Fruit fly (Drosophila melanogaster) whole organism, wandering third instar larva: ENCODE data around the gene brat.

Source experiments
- Abd-B ChIP-seq: fragments of >200 bp; optimal IDR thresholded peaks from 2 replicates; lab custom pipeline; 2017; ENCODE audit warnings: missing biosample characterization, missing genetic modification characterization
- CG32264 ChIP-seq: fragments of 200-800 bp; sonication (Bioruptor generic); optimal IDR thresholded peaks from 2 replicates; lab custom pipeline; 2016; ENCODE audit warnings: missing biosample characterization, missing genetic modification characterization
- CrebA ChIP-seq: fragments of 200-800 bp; sonication (Bioruptor generic); optimal IDR thresholded peaks from 2 replicates; lab custom pipeline; 2016; ENCODE audit warnings: missing biosample characterization, mild to moderate bottlenecking, missing genetic modification characterization, borderline replicate concordance
- Dfd ChIP-seq: fragments of >200 bp; optimal IDR thresholded peaks from 2 replicates; lab custom pipeline; 2017; ENCODE audit warnings: missing biosample characterization, missing genetic modification characterization
- Dif ChIP-seq: fragments of 200-275, 200-300 bp; sonication (Bioruptor generic); optimal IDR thresholded peaks from 2 replicates; lab custom pipeline; 2018; ENCODE audit warnings: missing biosample characterization, missing genetic modification characterization; ENCODE audit not compliant: partially characterized antibody
- GATAd ChIP-seq: sonication (Bioruptor generic); optimal IDR thresholded peaks from 2 replicates; lab custom pipeline; 2016; ENCODE audit warnings: missing biosample characterization, missing genetic modification characterization
- HLH106 ChIP-seq: fragments of 200-800 bp; optimal IDR thresholded peaks from 3 replicates; lab custom pipeline; 2019; ENCODE audit warnings: missing biosample characterization, mild to moderate bottlenecking, missing genetic modification characterization, moderate library complexity
- Hnf4 ChIP-seq: fragments of 200-800 bp; sonication (Bioruptor generic); optimal IDR thresholded peaks from 2 replicates; lab custom pipeline; 2016; ENCODE audit warnings: missing biosample characterization, mild to moderate bottlenecking, missing genetic modification characterization
- Hr78 ChIP-seq: fragments of >200 bp; optimal IDR thresholded peaks from 2 replicates; lab custom pipeline; 2017; ENCODE audit warnings: missing biosample characterization, missing genetic modification characterization
- Hr83 ChIP-seq: fragments of 200-300 bp; sonication (Bioruptor generic); optimal IDR thresholded peaks from 2 replicates; lab custom pipeline; 2016; ENCODE audit warnings: missing biosample characterization, mild to moderate bottlenecking, missing genetic modification characterization, moderate library complexity; ENCODE audit not compliant: poor library complexity, severe bottlenecking
- Jra ChIP-seq: sonication (Bioruptor generic); optimal IDR thresholded peaks from 2 replicates; lab custom pipeline; 2016; ENCODE audit warnings: missing biosample characterization, missing genetic modification characterization
- N ChIP-seq: fragments of >200 bp; optimal IDR thresholded peaks from 2 replicates; lab custom pipeline; 2018; ENCODE audit warnings: missing biosample characterization, missing external identifiers, missing genetic modification characterization
- OdsH ChIP-seq: fragments of 200-800 bp; sonication (Bioruptor generic); optimal IDR thresholded peaks from 2 replicates; lab custom pipeline; 2016; ENCODE audit warnings: missing biosample characterization, mild to moderate bottlenecking, missing genetic modification characterization
- Rel ChIP-seq, 2 experiments: fragments of 200-800 bp; sonication (Bioruptor generic) in 1 of 2; optimal IDR thresholded peaks; 2 replicates in 1 of 2; 3 replicates in 1 of 2; lab custom pipeline; 2016 to 2019; ENCODE audit warnings: mild to moderate bottlenecking in 2 of 2, missing biosample characterization in 2 of 2, missing genetic modification characterization in 2 of 2, moderate library complexity in 1 of 2
- Sp1 ChIP-seq: fragments of 200-800 bp; sonication (Bioruptor generic); optimal IDR thresholded peaks from 3 replicates; lab custom pipeline; 2019; ENCODE audit warnings: missing biosample characterization, mild to moderate bottlenecking, missing genetic modification characterization, moderate library complexity
- Vsx2 ChIP-seq: fragments of 200-300, 225-300 bp; sonication (Bioruptor generic); optimal IDR thresholded peaks from 2 replicates; lab custom pipeline; 2018; ENCODE audit warnings: missing biosample characterization, missing genetic modification characterization; ENCODE audit not compliant: partially characterized antibody
- br ChIP-seq: fragments of 200-800 bp; sonication (Bioruptor generic); optimal IDR thresholded peaks from 2 replicates; lab custom pipeline; 2016; ENCODE audit warnings: missing biosample characterization, missing genetic modification characterization
- brk ChIP-seq: fragments of 200-800 bp; sonication (Bioruptor generic); optimal IDR thresholded peaks from 2 replicates; lab custom pipeline; 2016; ENCODE audit warnings: missing biosample characterization, mild to moderate bottlenecking, missing genetic modification characterization
- dl ChIP-seq, 2 experiments: fragments of 175-275, 200-275 bp in 1 of 2; fragments of 200-275 bp in 1 of 2; sonication (Bioruptor generic); optimal IDR thresholded peaks; lab custom pipeline; 2018; ENCODE audit warnings: mild to moderate bottlenecking in 2 of 2, missing biosample characterization in 2 of 2, missing genetic modification characterization in 2 of 2, moderate library complexity in 2 of 2; ENCODE audit not compliant: partially characterized antibody in 2 of 2, insufficient read depth in 1 of 2
- dmrt93B ChIP-seq: fragments of 200-800 bp; sonication (Bioruptor generic); optimal IDR thresholded peaks from 2 replicates; lab custom pipeline; 2018; ENCODE audit warnings: missing biosample characterization, mild to moderate bottlenecking, missing genetic modification characterization
- dsf ChIP-seq: sonication (Bioruptor generic); optimal IDR thresholded peaks from 2 replicates; lab custom pipeline; 2016; ENCODE audit warnings: missing biosample characterization, missing genetic modification characterization, borderline replicate concordance
- foxo ChIP-seq, 2 experiments: fragments of 200-800 bp; sonication (Bioruptor generic); optimal IDR thresholded peaks; 2 replicates in 1 of 2; 3 replicates in 1 of 2; lab custom pipeline; 2016 to 2017; ENCODE audit warnings: missing biosample characterization in 2 of 2, missing genetic modification characterization in 2 of 2
- fru ChIP-seq: fragments of 200-800 bp; sonication (Bioruptor generic); optimal IDR thresholded peaks from 3 replicates; lab custom pipeline; 2016; ENCODE audit warnings: missing biosample characterization, mild to moderate bottlenecking, missing genetic modification characterization
- h ChIP-seq: fragments of 200-800 bp; sonication (Bioruptor generic); optimal IDR thresholded peaks from 3 replicates; lab custom pipeline; 2016; ENCODE audit warnings: missing biosample characterization, mild to moderate bottlenecking, missing genetic modification characterization
- jim ChIP-seq: fragments of 175-275, 200-325 bp; sonication (Bioruptor generic); optimal IDR thresholded peaks from 2 replicates; lab custom pipeline; 2016; ENCODE audit warnings: missing biosample characterization, mild to moderate bottlenecking, missing genetic modification characterization
- lola ChIP-seq: fragments of >200 bp; optimal IDR thresholded peaks from 2 replicates; lab custom pipeline; 2017; ENCODE audit warnings: missing biosample characterization, missing genetic modification characterization
- pan ChIP-seq: fragments of >200 bp; optimal IDR thresholded peaks from 2 replicates; lab custom pipeline; 2017
- psq ChIP-seq: fragments of 200-800 bp; sonication (Bioruptor generic); optimal IDR thresholded peaks from 3 replicates; lab custom pipeline; 2017; ENCODE audit warnings: missing biosample characterization, mild to moderate bottlenecking, missing genetic modification characterization, moderate library complexity
- rgr ChIP-seq: fragments of 200-800 bp; sonication (Bioruptor generic); optimal IDR thresholded peaks from 3 replicates; lab custom pipeline; 2016; ENCODE audit warnings: missing biosample characterization, mild to moderate bottlenecking, missing genetic modification characterization
- sv ChIP-seq: fragments of 200-800 bp; sonication (Bioruptor generic); optimal IDR thresholded peaks from 3 replicates; lab custom pipeline; 2016; ENCODE audit warnings: missing biosample characterization, missing genetic modification characterization
- woc ChIP-seq: sonication (Bioruptor generic); optimal IDR thresholded peaks from 2 replicates; lab custom pipeline; 2016; ENCODE audit warnings: missing biosample characterization, mild to moderate bottlenecking, missing genetic modification characterization

Gene brat

dm6 chr2L:19103176-19103921 lies 30.3 kb upstream of the brat start:
- no peak for TF ChIP-seq Dfd (GFP tag; lab: Kevin White, UChicago)
- no peak for TF ChIP-seq br
- no peak for TF ChIP-seq CrebA (GFP tag; lab: Kevin White, UChicago)
- no peak for TF ChIP-seq psq (GFP tag; lab: Kevin White, UChicago)

dm6 chr2L:19104383-19104782 lies 29.2 kb upstream of the brat start:
- no peak for TF ChIP-seq brk (GFP tag; lab: Kevin White, UChicago)
- TF ChIP-seq Jra (GFP tag; lab: Kevin White, UChicago), result no peak
- TF ChIP-seq HLH106, result no peak
- no peak for TF ChIP-seq GATAd (GFP tag; lab: Kevin White, UChicago)
- no peak for TF ChIP-seq foxo (GFP tag; optimal IDR thresholded peaks at IDR 0.05; lab: Kevin White, UChicago)
- no peak for TF ChIP-seq woc (GFP tag; lab: Kevin White, UChicago)
- no peak for TF ChIP-seq pan
- TF ChIP-seq dsf (GFP tag; lab: Kevin White, UChicago), result no peak
- TF ChIP-seq fru (GFP tag; lab: Kevin White, UChicago), result no peak
- TF ChIP-seq psq (GFP tag; lab: Kevin White, UChicago), result no peak
- TF ChIP-seq CG32264 (GFP tag; lab: Kevin White, UChicago), result no peak
- no peak for TF ChIP-seq Vsx2
- no peak for TF ChIP-seq rgr (GFP tag; lab: Kevin White, UChicago)
- TF ChIP-seq Rel (GFP tag; optimal IDR thresholded peaks at IDR 0.05; lab: Kevin White, UChicago), result no peak
- TF ChIP-seq Rel (tag; optimal IDR thresholded peaks at IDR 0.05; lab: Kevin White, UChicago), result no peak
- TF ChIP-seq, all 38 proteins: peak for 0

dm6 chr2L:19106235-19106634 lies 27.4 kb upstream of the brat start:
- TF ChIP-seq OdsH, result no peak
- no peak for TF ChIP-seq Vsx2
- no peak for TF ChIP-seq foxo (GFP tag; optimal IDR thresholded peaks at IDR 0.05; lab: Kevin White, UChicago)

- TF ChIP-seq N (no peak), sv (GFP tag; lab: Kevin White, UChicago) (no peak), foxo (GFP tag; optimal IDR thresholded peaks at IDR 0.05; lab: Kevin White, UChicago) (no peak), Vsx2 (peak; percentile 84), Dif (peak; percentile 75), Dfd (GFP tag; lab: Kevin White, UChicago) (no peak), Rel (GFP tag; optimal IDR thresholded peaks at IDR 0.05; lab: Kevin White, UChicago) (no peak), Rel (tag; optimal IDR thresholded peaks at IDR 0.05; lab: Kevin White, UChicago) (no peak), Abd-B (no peak), Hnf4 (GFP tag; lab: Kevin White, UChicago) (no peak), Jra (GFP tag; lab: Kevin White, UChicago) (no peak), Hr83 (no peak), Hr78 (GFP tag; lab: Kevin White, UChicago) (no peak), h (GFP tag; lab: Kevin White, UChicago) (peak; percentile 3), psq (GFP tag; lab: Kevin White, UChicago) (no peak)
- TF ChIP-seq, all 38 proteins: peak for 3
Observed at dm6 chr2L:19108377-19108876, 25.2 kb upstream of the brat start, which contains the start of gene Lim3. Lim3 (minus strand) TSS chr2L:19108427.

dm6 chr2L:19109625-19110204 lies 23.9 kb upstream of the brat start, which contains the start of gene amd:
amd (plus strand) TSS chr2L:19110154.
- TF ChIP-seq dmrt93B (GFP tag; lab: Kevin White, UChicago) (no peak), Dif (no peak), lola (GFP tag; lab: Kevin White, UChicago) (no peak), Vsx2 (no peak), Sp1 (GFP tag; lab: Kevin White, UChicago) (no peak), foxo (GFP tag; optimal IDR thresholded peaks at IDR 0.05; lab: Kevin White, UChicago) (no peak), Rel (GFP tag; optimal IDR thresholded peaks at IDR 0.05; lab: Kevin White, UChicago) (no peak), Rel (tag; optimal IDR thresholded peaks at IDR 0.05; lab: Kevin White, UChicago) (no peak), Abd-B (no peak), jim (GFP tag; lab: Kevin White, UChicago) (no peak), woc (GFP tag; lab: Kevin White, UChicago) (no peak), dl (GFP tag; optimal IDR thresholded peaks at IDR 0.05; lab: Kevin White, UChicago; ENCODE audit: insufficient read depth in 1 of 2, partially characterized antibody in 2 of 2) (no peak)
